Worm (Caenorhabditis elegans) whole organism, L4 larva: Measurements from ENCODE around the gene F18E3.10.

ENCODE experiments used
- aly-2 ChIP-seq: sonication (generic microtip); optimal IDR thresholded peaks from 2 replicates; lab custom pipeline; 2018; ENCODE audit warnings: missing biosample characterization, missing genetic modification characterization
- egl-27 ChIP-seq: sonication (generic microtip); optimal IDR thresholded peaks from 3 replicates; lab custom pipeline; 2017; ENCODE audit warnings: missing biosample characterization, missing genetic modification reagents, missing genetic modification characterization
- hif-1 ChIP-seq, 2 experiments: sonication (generic microtip); optimal IDR thresholded peaks; 2 replicates each; lab custom pipeline; 2016 to 2017; ENCODE audit warnings: missing compliant biosample characterization in 2 of 2, missing genetic modification characterization in 2 of 2, missing genetic modification reagents in 2 of 2, missing genotype in 2 of 2, mild to moderate bottlenecking in 1 of 2
- pha-4 ChIP-seq, 2 experiments: fragments of 150-350 bp in 1 of 2; fragments of 200-800 bp in 1 of 2; sonication (Bioruptor generic) in 1 of 2; IDR thresholded peaks in 1 of 2; optimal IDR thresholded peaks in 1 of 2; 2 replicates each; pipeline versions ENCODE4 v1.3.6 to Lab custom; 2014 to 2022; ENCODE audit warnings: missing genetic modification characterization in 2 of 2, missing genetic modification reagents in 2 of 2, missing biosample characterization in 1 of 2, missing compliant biosample characterization in 1 of 2
- pqm-1 ChIP-seq: sonication (generic microtip); optimal IDR thresholded peaks from 2 replicates; lab custom pipeline; 2017; ENCODE audit warnings: missing biosample characterization, missing genetic modification characterization
- skn-1 ChIP-seq: fragments of 150-350 bp; optimal IDR thresholded peaks from 2 replicates; lab custom pipeline; 2014; ENCODE audit warnings: missing biosample characterization, missing genetic modification characterization
- unc-130 ChIP-seq: sonication (generic microtip); optimal IDR thresholded peaks from 2 replicates; lab custom pipeline; 2016; ENCODE audit warnings: missing genetic modification reagents, missing genetic modification characterization, missing compliant biosample characterization
- unc-39 ChIP-seq: sonication (generic microtip); optimal IDR thresholded peaks from 2 replicates; lab custom pipeline; 2017; ENCODE audit warnings: missing biosample characterization, missing genetic modification characterization
- ztf-7 ChIP-seq: fragments of 150-350 bp; optimal IDR thresholded peaks from 2 replicates; lab custom pipeline; 2014; ENCODE audit warnings: missing biosample characterization, missing genetic modification characterization

DNA sequence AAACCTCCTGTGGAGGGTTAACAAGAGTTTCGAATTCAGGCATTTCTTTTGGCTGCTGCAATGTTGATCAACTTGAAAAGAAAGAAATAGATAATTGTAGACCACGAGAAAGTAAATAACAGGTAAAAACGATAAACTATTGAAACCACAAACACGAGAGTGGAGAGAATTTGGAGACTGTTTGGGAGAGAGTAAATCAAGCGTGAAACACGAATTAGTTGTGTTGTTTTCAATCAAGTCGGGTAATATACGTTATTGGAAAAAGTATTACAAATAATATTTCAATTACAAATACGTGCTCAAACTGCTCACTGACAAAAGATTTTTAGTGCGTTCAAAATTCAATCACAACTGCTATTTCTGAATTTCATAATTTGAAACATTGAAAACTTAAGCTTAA, 43.2 kb downstream of the F18E3.10 start, which contains the start of gene C03G6.17:
- TF ChIP-seq unc-39 (tag; lab: Kevin White, UChicago) (no peak), ztf-7 (tag; lab: Kevin White, UChicago) (no peak), pqm-1 (tag; lab: Kevin White, UChicago) (no peak), aly-2 (tag; lab: Kevin White, UChicago) (no peak), skn-1 (tag; lab: Kevin White, UChicago) (no peak), pha-4 (GFP tag; IDR thresholded peaks at IDR 0.05; lab: Robert Waterston, UW) (no peak), pha-4 (tag; optimal IDR thresholded peaks at IDR 0.05; lab: Kevin White, UChicago) (no peak), unc-130 (GFP tag; lab: Kevin White, UChicago) (no peak), egl-27 (tag; lab: Kevin White, UChicago) (no peak), hif-1 (tag; optimal IDR thresholded peaks at IDR 0.05; lab: Kevin White, UChicago) (no peak)
